Fruit fly (Drosophila melanogaster): ENCODE data around the gene CG9016.

DNA sequence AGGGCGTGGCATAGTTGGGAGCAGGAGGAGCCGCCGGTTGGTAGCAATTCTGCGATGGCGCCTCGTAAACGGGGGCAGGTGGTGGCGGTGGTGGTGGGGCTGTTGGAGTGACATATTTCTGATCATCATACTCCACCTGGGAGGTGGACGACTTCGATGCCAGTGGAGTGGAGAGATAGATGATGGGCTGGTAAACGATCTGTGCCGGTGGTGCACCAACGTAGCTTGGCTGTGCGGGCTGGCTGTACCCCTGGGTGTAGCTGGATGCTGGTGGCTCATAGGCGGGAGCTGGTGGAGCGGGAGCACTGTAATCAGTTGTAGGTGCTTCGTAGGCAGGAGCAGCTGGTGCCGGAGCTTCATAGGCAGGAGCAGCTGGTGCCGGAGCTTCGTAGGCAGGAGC is 39.8 kb upstream of the CG9016 start:
- TF ChIP-seq fkh (GFP tag; optimal IDR thresholded peaks at IDR 0.05) (no peak), CG9139 (GFP tag; optimal IDR thresholded peaks at IDR 0.05) (no peak)
